Fruit fly (Drosophila melanogaster) whole organism: ENCODE data around the gene CG13907.

Experiments
- CG8478 ChIP-seq: fragments of >200 bp; optimal IDR thresholded peaks from 2 replicates; lab custom pipeline; 2018; ENCODE audit warnings: inconsistent platforms
- pan ChIP-seq: fragments of >200 bp; optimal IDR thresholded peaks from 2 replicates; lab custom pipeline; 2017
- psq ChIP-seq: fragments of >200 bp; optimal IDR thresholded peaks from 2 replicates; lab custom pipeline; 2017
- usp ChIP-seq: fragments of >200 bp; optimal IDR thresholded peaks from 2 replicates; lab custom pipeline; 2017; ENCODE audit warnings: missing biosample characterization, missing genetic modification characterization, mixed read lengths

DNA sequence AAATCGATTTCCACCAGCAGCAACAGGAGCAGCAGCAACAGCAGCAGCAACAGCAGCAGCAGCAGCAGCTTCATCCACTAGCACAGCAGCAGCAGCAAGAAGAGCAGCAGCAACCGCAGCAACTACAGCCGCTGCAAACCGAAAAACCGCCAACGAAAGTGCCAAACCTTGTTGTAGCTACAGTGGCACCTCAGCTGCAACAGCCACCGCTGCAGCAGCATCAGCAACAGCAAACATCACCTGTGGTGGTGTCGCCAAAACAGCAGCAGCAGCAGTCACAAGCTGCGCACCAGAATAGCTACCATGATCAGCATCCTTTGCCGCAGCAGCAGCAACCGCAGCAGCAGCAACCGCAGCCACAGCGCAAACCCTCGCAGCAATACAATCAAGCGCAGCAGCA, 6.6 kb upstream of the CG13907 start:
- no peak for TF ChIP-seq pan (lab: Kevin White, UChicago)
- TF ChIP-seq usp (GFP tag; lab: Kevin White, UChicago) = no peak
- no peak for TF ChIP-seq psq (lab: Kevin White, UChicago)
- TF ChIP-seq CG8478 (lab: Kevin White, UChicago) = no peak
